Fruit fly (Drosophila melanogaster) whole organism, embryonic: ENCODE measurements around the gene CG14006.

Experiments
- Atf6 ChIP-seq: fragments of 200-800 bp; sonication (Bioruptor generic); IDR thresholded peaks from 2 replicates; pipeline ENCODE4 v1.3.6; 2022; ENCODE audit warnings: missing biosample characterization, missing genetic modification characterization
- BEAF-32 ChIP-seq: fragments of 200-800 bp; sonication (Bioruptor generic); optimal IDR thresholded peaks from 3 replicates; lab custom pipeline; 2017; ENCODE audit warnings: missing biosample characterization, missing genetic modification characterization, mild to moderate bottlenecking, moderate library complexity, missing genetic modification reagents
- Bdp1 ChIP-seq: fragments of 200-800 bp; sonication (Bioruptor generic); optimal IDR thresholded peaks from 3 replicates; lab custom pipeline; 2016; ENCODE audit warnings: missing biosample characterization, missing genetic modification characterization
- Bgb ChIP-seq: fragments of 200-800 bp; sonication (Bioruptor generic); IDR thresholded peaks from 2 replicates; pipeline ENCODE4 v1.3.6; 2022; ENCODE audit warnings: missing biosample characterization, missing genetic modification characterization; ENCODE audit not compliant: partially characterized antibody
- CG10147 ChIP-seq: fragments of 200-800 bp; sonication (Bioruptor generic); optimal IDR thresholded peaks from 2 replicates; lab custom pipeline; 2019; ENCODE audit warnings: missing biosample characterization, mild to moderate bottlenecking, missing genetic modification characterization, moderate library complexity
- CG10565 ChIP-seq: fragments of 200-800 bp; sonication (Bioruptor generic); optimal IDR thresholded peaks from 3 replicates; lab custom pipeline; 2016; ENCODE audit warnings: missing biosample characterization, mild to moderate bottlenecking, missing genetic modification characterization
- CG12236 ChIP-seq: fragments of 200-800 bp; sonication (Bioruptor generic); optimal IDR thresholded peaks from 2 replicates; lab custom pipeline; 2016; ENCODE audit warnings: missing biosample characterization, missing genetic modification characterization
- CG13424 ChIP-seq: fragments of 200-800 bp; sonication (Bioruptor generic); optimal IDR thresholded peaks from 2 replicates; lab custom pipeline; 2019; ENCODE audit warnings: missing biosample characterization, mild to moderate bottlenecking, missing genetic modification characterization, moderate library complexity
- CG13775 ChIP-seq: fragments of 200-800 bp; sonication (Bioruptor generic); optimal IDR thresholded peaks from 3 replicates; lab custom pipeline; 2017; ENCODE audit warnings: missing biosample characterization, mild to moderate bottlenecking, missing genetic modification characterization
- CG13894 ChIP-seq: fragments of 200-800 bp; sonication (Bioruptor generic); optimal IDR thresholded peaks from 3 replicates; lab custom pipeline; 2018; ENCODE audit warnings: missing biosample characterization, mild to moderate bottlenecking, missing genetic modification characterization, moderate library complexity
- CG14710 ChIP-seq: fragments of 200-800 bp; sonication (Bioruptor generic); optimal IDR thresholded peaks from 3 replicates; lab custom pipeline; 2019; ENCODE audit warnings: missing biosample characterization, mild to moderate bottlenecking, missing genetic modification characterization, moderate library complexity
- CG15514 ChIP-seq: fragments of 200-800 bp; sonication (Bioruptor generic); optimal IDR thresholded peaks from 3 replicates; lab custom pipeline; 2017; ENCODE audit warnings: missing biosample characterization, missing genetic modification characterization, mild to moderate bottlenecking, moderate library complexity, missing genetic modification reagents
- CG1603 ChIP-seq: fragments of 200-800 bp; sonication (Bioruptor generic); optimal IDR thresholded peaks from 2 replicates; lab custom pipeline; 2019; ENCODE audit warnings: missing biosample characterization, mild to moderate bottlenecking, missing genetic modification characterization, moderate library complexity
- CG17328 ChIP-seq: fragments of 200-800 bp; sonication (Bioruptor generic); IDR thresholded peaks from 2 replicates; pipeline ENCODE4 v1.3.6; 2022; ENCODE audit warnings: missing biosample characterization, missing genetic modification characterization
- CG18764 ChIP-seq: fragments of 200-800 bp; sonication (Bioruptor generic); optimal IDR thresholded peaks from 3 replicates; lab custom pipeline; 2016; ENCODE audit warnings: missing biosample characterization, missing genetic modification characterization
- CG2199 ChIP-seq: fragments of 200-800 bp; sonication (Bioruptor generic); IDR thresholded peaks from 3 replicates; pipeline ENCODE4 v1.3.6; 2022; ENCODE audit warnings: missing biosample characterization, missing genetic modification characterization
- CG31388 ChIP-seq: fragments of 200-800 bp; sonication (Bioruptor generic); optimal IDR thresholded peaks from 2 replicates; lab custom pipeline; 2016; ENCODE audit warnings: missing biosample characterization, missing genetic modification characterization
- CG4424 ChIP-seq: fragments of 200-800 bp; sonication (Bioruptor generic); optimal IDR thresholded peaks from 3 replicates; lab custom pipeline; 2016; ENCODE audit warnings: missing biosample characterization, missing genetic modification characterization
- CG4820 ChIP-seq: fragments of 200-800 bp; sonication (Bioruptor generic); optimal IDR thresholded peaks from 3 replicates; lab custom pipeline; 2016; ENCODE audit warnings: missing biosample characterization, missing genetic modification characterization
- CTCF ChIP-seq: fragments of 200-800 bp; sonication (Bioruptor generic); optimal IDR thresholded peaks from 2 replicates; lab custom pipeline; 2017; ENCODE audit warnings: missing biosample characterization, mild to moderate bottlenecking, missing genetic modification characterization, moderate library complexity
- Dp ChIP-seq: fragments of 200-800 bp; sonication (Bioruptor generic); optimal IDR thresholded peaks from 2 replicates; lab custom pipeline; 2018; ENCODE audit warnings: missing biosample characterization, mild to moderate bottlenecking, missing genetic modification characterization, moderate library complexity
- E2f2 ChIP-seq: fragments of 200-800 bp; sonication (Bioruptor generic); IDR thresholded peaks from 2 replicates; pipeline ENCODE4 v1.3.6; 2022; ENCODE audit warnings: missing biosample characterization, missing genetic modification characterization
- Gsc ChIP-seq: fragments of 200-800 bp; sonication (Bioruptor generic); IDR thresholded peaks from 2 replicates; pipeline ENCODE4 v1.3.6; 2022; ENCODE audit warnings: missing biosample characterization, missing genetic modification characterization
- H15 ChIP-seq: fragments of 200-800 bp; sonication (Bioruptor generic); IDR thresholded peaks from 3 replicates; pipeline ENCODE4 v1.3.6; 2022; ENCODE audit warnings: missing biosample characterization, missing genetic modification characterization
- HLHmδ ChIP-seq: fragments of 200-800 bp; sonication (Bioruptor generic); optimal IDR thresholded peaks from 2 replicates; lab custom pipeline; 2018; ENCODE audit warnings: missing biosample characterization, mild to moderate bottlenecking, missing genetic modification characterization, moderate library complexity
- Nf-YA ChIP-seq: fragments of 200-800 bp; sonication (Bioruptor generic); IDR thresholded peaks from 2 replicates; pipeline ENCODE4 v1.3.6; 2022; ENCODE audit warnings: missing biosample characterization, missing genetic modification characterization
- Ravus ChIP-seq: fragments of 200-800 bp; sonication (Bioruptor generic); IDR thresholded peaks from 2 replicates; pipeline ENCODE4 v1.3.6; 2022; ENCODE audit warnings: missing biosample characterization, missing genetic modification characterization
- Rfx ChIP-seq: fragments of 200-800 bp; sonication (Bioruptor generic); IDR thresholded peaks from 2 replicates; pipeline ENCODE4 v1.3.6; 2022; ENCODE audit warnings: missing biosample characterization, missing genetic modification characterization
- Ssrp ChIP-seq: fragments of 200-800 bp; sonication (Bioruptor generic); optimal IDR thresholded peaks from 2 replicates; lab custom pipeline; 2018; ENCODE audit warnings: missing biosample characterization, mild to moderate bottlenecking, missing genetic modification characterization, moderate library complexity
- Tbp ChIP-seq: fragments of >200 bp; optimal IDR thresholded peaks from 2 replicates; lab custom pipeline; 2018; ENCODE audit warnings: missing biosample characterization, missing genetic modification characterization
- Trl ChIP-seq, 3 experiments: fragments of >200 bp in 2 of 3; fragments of 200-800 bp in 1 of 3; sonication (Bioruptor generic) in 1 of 3; optimal IDR thresholded peaks; 2 replicates in 1 of 3; 3 replicates in 2 of 3; lab custom pipeline; 2016 to 2017; ENCODE audit warnings: missing biosample characterization in 1 of 3, missing genetic modification characterization in 1 of 3
- YL-1 ChIP-seq: fragments of 200-800 bp; sonication (Bioruptor generic); optimal IDR thresholded peaks from 3 replicates; lab custom pipeline; 2017; ENCODE audit warnings: missing biosample characterization, mild to moderate bottlenecking, missing genetic modification characterization
- bab2 ChIP-seq: fragments of 200-800 bp; sonication (Bioruptor generic); optimal IDR thresholded peaks from 2 replicates; lab custom pipeline; 2016; ENCODE audit warnings: missing biosample characterization, missing genetic modification characterization
- bcd ChIP-seq: fragments of 200-800 bp; sonication (Bioruptor generic); optimal IDR thresholded peaks from 2 replicates; lab custom pipeline; 2017; ENCODE audit warnings: missing biosample characterization, mild to moderate bottlenecking, missing genetic modification characterization
- caup ChIP-seq: fragments of 200-800 bp; sonication (Bioruptor generic); optimal IDR thresholded peaks from 3 replicates; lab custom pipeline; 2017; ENCODE audit warnings: missing biosample characterization, mild to moderate bottlenecking, missing genetic modification characterization, moderate library complexity; ENCODE audit not compliant: severe bottlenecking
- cg ChIP-seq: fragments of 200-800 bp; sonication (Bioruptor generic); optimal IDR thresholded peaks from 3 replicates; lab custom pipeline; 2019; ENCODE audit warnings: missing biosample characterization, mild to moderate bottlenecking, missing genetic modification characterization, moderate library complexity
- chif ChIP-seq, 2 experiments: fragments of 200-800 bp; sonication (Bioruptor generic); optimal IDR thresholded peaks; 3 replicates each; lab custom pipeline; 2016; ENCODE audit warnings: missing biosample characterization in 2 of 2, missing genetic modification characterization in 2 of 2
- dmrt11E ChIP-seq: fragments of 200-800 bp; sonication (Bioruptor generic); optimal IDR thresholded peaks from 3 replicates; lab custom pipeline; 2018; ENCODE audit warnings: missing biosample characterization, mild to moderate bottlenecking, missing genetic modification characterization, moderate library complexity
- fd3F ChIP-seq: fragments of 200-800 bp; sonication (Bioruptor generic); optimal IDR thresholded peaks from 2 replicates; lab custom pipeline; 2018; ENCODE audit warnings: missing biosample characterization, mild to moderate bottlenecking, missing genetic modification characterization, moderate library complexity
- gem ChIP-seq: fragments of 200-800 bp; sonication (Bioruptor generic); optimal IDR thresholded peaks from 2 replicates; lab custom pipeline; 2019; ENCODE audit warnings: missing biosample characterization, mild to moderate bottlenecking, missing genetic modification characterization, moderate library complexity
- mam ChIP-seq: fragments of 200-800 bp; sonication (Bioruptor generic); optimal IDR thresholded peaks from 3 replicates; lab custom pipeline; 2016; ENCODE audit warnings: missing biosample characterization, missing genetic modification characterization
- nmo ChIP-seq: fragments of 200-800 bp; sonication (Bioruptor generic); optimal IDR thresholded peaks from 2 replicates; lab custom pipeline; 2018; ENCODE audit warnings: missing biosample characterization, mild to moderate bottlenecking, missing genetic modification characterization, moderate library complexity
- ranshi ChIP-seq: fragments of 200-800 bp; sonication (Bioruptor generic); IDR thresholded peaks from 2 replicates; pipeline ENCODE4 v1.3.6; 2022; ENCODE audit warnings: missing biosample characterization, missing genetic modification characterization
- repo ChIP-seq: fragments of 200-800 bp; sonication (Bioruptor generic); optimal IDR thresholded peaks from 2 replicates; lab custom pipeline; 2016; ENCODE audit warnings: missing biosample characterization, missing genetic modification characterization
- sc ChIP-seq, 3 experiments: fragments of >200 bp in 2 of 3; fragments of 200-800 bp in 1 of 3; sonication (Bioruptor generic) in 1 of 3; optimal IDR thresholded peaks; 2 replicates in 2 of 3; 3 replicates in 1 of 3; lab custom pipeline; 2017; ENCODE audit warnings: mild to moderate bottlenecking in 1 of 3, missing biosample characterization in 1 of 3, missing genetic modification characterization in 1 of 3, missing genetic modification reagents in 1 of 3
- ssp ChIP-seq: fragments of 200-800 bp; sonication (Bioruptor generic); IDR thresholded peaks from 2 replicates; pipeline ENCODE4 v1.3.6; 2022; ENCODE audit warnings: missing biosample characterization, missing genetic modification characterization
- stwl ChIP-seq: fragments of 200-800 bp; sonication (Bioruptor generic); optimal IDR thresholded peaks from 3 replicates; lab custom pipeline; 2018; ENCODE audit warnings: missing biosample characterization, mild to moderate bottlenecking, missing genetic modification characterization, moderate library complexity
- trh ChIP-seq: fragments of 200-800 bp; sonication (Bioruptor generic); optimal IDR thresholded peaks from 2 replicates; lab custom pipeline; 2016; ENCODE audit warnings: missing biosample characterization, missing genetic modification characterization
- tup ChIP-seq: fragments of 200-800 bp; sonication (Bioruptor generic); optimal IDR thresholded peaks from 2 replicates; lab custom pipeline; 2016; ENCODE audit warnings: missing biosample characterization, mild to moderate bottlenecking, missing genetic modification characterization, moderate library complexity
- tx ChIP-seq: fragments of 200-800 bp; sonication (Bioruptor generic); optimal IDR thresholded peaks from 2 replicates; lab custom pipeline; 2016; ENCODE audit warnings: missing biosample characterization, missing genetic modification characterization

Gene CG14006

DNA sequence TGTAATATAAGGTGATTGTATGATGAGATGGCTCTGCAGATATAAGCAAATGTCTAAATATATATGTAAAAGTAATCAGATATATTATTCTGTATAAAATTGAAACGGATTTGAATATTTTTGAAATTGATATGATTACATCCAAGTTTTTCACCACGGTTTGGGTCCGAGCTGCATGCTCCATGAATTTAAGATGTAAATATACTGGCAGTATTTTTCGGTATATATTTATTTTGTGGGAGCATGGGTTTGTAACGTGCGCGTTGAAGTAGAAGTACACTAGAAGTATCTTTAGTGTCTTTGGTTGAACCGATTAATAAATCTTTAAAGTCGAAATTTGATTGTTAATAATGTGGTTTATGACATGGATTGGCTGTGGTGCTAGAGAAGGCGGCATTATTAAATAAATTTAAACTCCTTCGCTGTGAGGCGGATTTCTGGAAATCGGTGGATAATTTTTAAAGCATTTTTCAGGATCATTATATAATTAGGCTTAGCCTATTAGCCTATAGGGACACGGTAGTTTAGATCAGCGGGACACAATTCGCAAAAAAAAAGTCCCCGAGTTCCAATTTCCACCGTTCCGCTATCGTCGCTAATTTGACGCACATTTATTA is 4.6 kb downstream of the CG14006 start (continued):
- TF ChIP-seq CG31388 = no peak
- TF ChIP-seq Atf6 (GFP tag; lab: Robert Waterston, UW) = no peak
- 0 out of 2 replicates have a peak, but pooled peaks have one; percentile 4 for TF ChIP-seq Rfx (GFP tag; lab: Robert Waterston, UW)
- TF ChIP-seq E2f2 (GFP tag; lab: Robert Waterston, UW) = peak; percentile 78
- TF ChIP-seq Bdp1 (GFP tag; lab: Kevin White, UChicago) = no peak
- no peak for TF ChIP-seq cg (GFP tag; lab: Kevin White, UChicago)
- TF ChIP-seq Ravus (GFP tag; lab: Robert Waterston, UW) = no peak
- TF ChIP-seq CG13894 (tag; lab: Kevin White, UChicago) = no peak
- TF ChIP-seq Bgb (GFP tag; lab: Robert Waterston, UW) = peak; percentile 29; the same call in 1 of the 2 replicates
- TF ChIP-seq chif (GFP tag; optimal IDR thresholded peaks at IDR 0.05; lab: Kevin White, UChicago) = no peak
- TF ChIP-seq CG10565 (GFP tag; lab: Kevin White, UChicago) = no peak
- TF ChIP-seq nmo (GFP tag; lab: Kevin White, UChicago) = no peak
- TF ChIP-seq ranshi (GFP tag; lab: Robert Waterston, UW) = no peak
- no peak for TF ChIP-seq CG18764 (GFP tag; lab: Kevin White, UChicago)
- no peak for TF ChIP-seq CG12236 (GFP tag; lab: Kevin White, UChicago)
- TF ChIP-seq mam (GFP tag; lab: Kevin White, UChicago) = no peak
- no peak for TF ChIP-seq gem (tag; lab: Kevin White, UChicago)
- peak; percentile 7 for TF ChIP-seq CG4424 (GFP tag; lab: Kevin White, UChicago)
- TF ChIP-seq bcd (GFP tag; lab: Kevin White, UChicago) = no peak
- no peak for TF ChIP-seq Trl (optimal IDR thresholded peaks at IDR 0.05; lab: Kevin White, UChicago)
- no peak for TF ChIP-seq Trl (GFP tag; optimal IDR thresholded peaks at IDR 0.05; lab: Kevin White, UChicago)
- TF ChIP-seq Gsc (GFP tag; lab: Robert Waterston, UW) = no peak
- TF ChIP-seq repo (GFP tag; lab: Kevin White, UChicago) = no peak
- TF ChIP-seq HLHmδ (GFP tag; lab: Kevin White, UChicago) = no peak
- no peak for TF ChIP-seq CG17328 (GFP tag; lab: Robert Waterston, UW)
- TF ChIP-seq CG13775 (GFP tag; lab: Kevin White, UChicago) = peak; percentile 9
- TF ChIP-seq CG1603 (tag; lab: Kevin White, UChicago) = peak; percentile 67
- TF ChIP-seq Tbp (GFP tag; lab: Kevin White, UChicago) = no peak
- no peak for TF ChIP-seq YL-1 (GFP tag; lab: Kevin White, UChicago)
- TF ChIP-seq fd3F = no peak
- no peak for TF ChIP-seq tup
- TF ChIP-seq tx = no peak
- no peak for TF ChIP-seq Nf-YA
- no peak for TF ChIP-seq bab2 (GFP tag; lab: Kevin White, UChicago)
- TF ChIP-seq CG4820 (GFP tag; lab: Kevin White, UChicago) = peak; percentile 4
- TF ChIP-seq H15 (GFP tag; lab: Robert Waterston, UW) = no peak
- no peak for TF ChIP-seq CG13424 (tag; lab: Kevin White, UChicago)
- TF ChIP-seq Dp = peak; percentile 63
- no peak for TF ChIP-seq trh
- peak; percentile 78 for TF ChIP-seq CTCF (GFP tag; lab: Kevin White, UChicago)
- TF ChIP-seq CG15514 = peak; percentile 55
- no peak for TF ChIP-seq Ssrp (tag; lab: Kevin White, UChicago)
- peak; percentile 59; the same call in 1 of the 3 replicates for TF ChIP-seq CG2199 (GFP tag; lab: Robert Waterston, UW)
- no peak for TF ChIP-seq dmrt11E (tag; lab: Kevin White, UChicago)
- TF ChIP-seq BEAF-32 (GFP tag; lab: Kevin White, UChicago) = no peak
- TF ChIP-seq caup (GFP tag; lab: Kevin White, UChicago) = no peak
- no peak for TF ChIP-seq sc (optimal IDR thresholded peaks at IDR 0.05; lab: Kevin White, UChicago)
- TF ChIP-seq sc (GFP tag; optimal IDR thresholded peaks at IDR 0.05; lab: Kevin White, UChicago) = no peak
- peak; percentile 51 for TF ChIP-seq stwl
- no peak for TF ChIP-seq CG14710 (tag; lab: Kevin White, UChicago)
- no peak for TF ChIP-seq ssp
- TF ChIP-seq CG10147 (GFP tag; lab: Kevin White, UChicago) = peak; percentile 18
